Worm (Caenorhabditis elegans): ENCODE measurements around the gene spcs-3.

The spcs-3 gene

ce11 chrIII:8044717-8045116, at the start of gene spcs-3:
TSS of gene spcs-3 (plus strand) at chrIII:8045017.
- TF ChIP-seq ceh-82 (tag; optimal IDR thresholded peaks at IDR 0.05) (no peak), sem-4 (tag; optimal IDR thresholded peaks at IDR 0.05) (no peak), nhr-77 (tag; optimal IDR thresholded peaks at IDR 0.05) (no peak), ztf-11 (tag; optimal IDR thresholded peaks at IDR 0.05) (no peak), lsy-2 (tag; optimal IDR thresholded peaks at IDR 0.05) (no peak), ztf-4 (tag; optimal IDR thresholded peaks at IDR 0.05) (no peak), unc-55 (GFP tag; optimal IDR thresholded peaks at IDR 0.05) (no peak), sma-9 (GFP tag; optimal IDR thresholded peaks at IDR 0.05) (no peak), sma-9 (tag; optimal IDR thresholded peaks at IDR 0.05) (no peak), nhr-12 (tag; optimal IDR thresholded peaks at IDR 0.05) (no peak), nhr-129 (tag; optimal IDR thresholded peaks at IDR 0.05) (no peak), nhr-23 (tag; optimal IDR thresholded peaks at IDR 0.05) (no peak), zag-1 (tag; optimal IDR thresholded peaks at IDR 0.05) (no peak), Y55F3AM.14 (GFP tag; optimal IDR thresholded peaks at IDR 0.05) (no peak), elt-1 (tag; optimal IDR thresholded peaks at IDR 0.05) (no peak), mab-5 (tag; optimal IDR thresholded peaks at IDR 0.05) (no peak)

ce11 chrIII:7996353-7996752, 48.5 kb upstream of the spcs-3 start, which contains the start of gene npr-17:
TSS of gene npr-17 (minus strand) at chrIII:7996453.
- no peak for TF ChIP-seq skn-1 (tag; optimal IDR thresholded peaks at IDR 0.05)
- TF ChIP-seq unc-55 (GFP tag; optimal IDR thresholded peaks at IDR 0.05), result no peak
- no peak for TF ChIP-seq unc-62 (GFP tag; optimal IDR thresholded peaks at IDR 0.05)
- TF ChIP-seq ZK546.5 (tag; optimal IDR thresholded peaks at IDR 0.05), result no peak
- TF ChIP-seq elt-1 (tag; optimal IDR thresholded peaks at IDR 0.05), result no peak
- TF ChIP-seq sma-9 (GFP tag; optimal IDR thresholded peaks at IDR 0.05), result no peak
- TF ChIP-seq sma-9 (tag; optimal IDR thresholded peaks at IDR 0.05), result no peak
- TF ChIP-seq nhr-23 (tag; optimal IDR thresholded peaks at IDR 0.05), result no peak
- no peak for TF ChIP-seq nhr-12 (tag; optimal IDR thresholded peaks at IDR 0.05)
- no peak for TF ChIP-seq peb-1 (tag; optimal IDR thresholded peaks at IDR 0.05)
- TF ChIP-seq lin-13 (GFP tag; optimal IDR thresholded peaks at IDR 0.05), result no peak
- no peak for TF ChIP-seq mab-5 (tag; optimal IDR thresholded peaks at IDR 0.05)
- TF ChIP-seq sem-4 (tag; optimal IDR thresholded peaks at IDR 0.05), result no peak
- no peak for TF ChIP-seq lin-39 (tag; optimal IDR thresholded peaks at IDR 0.05)
- no peak for TF ChIP-seq alr-1 (tag; optimal IDR thresholded peaks at IDR 0.05)
- no peak for TF ChIP-seq nhr-21 (tag; optimal IDR thresholded peaks at IDR 0.05)
- no peak for TF ChIP-seq nhr-237 (tag; optimal IDR thresholded peaks at IDR 0.05)
- TF ChIP-seq ztf-1 (GFP tag; conservative IDR thresholded peaks at IDR 0.05), result no peak

- no peak for TF ChIP-seq ztf-11 (tag; optimal IDR thresholded peaks at IDR 0.05)
- no peak for TF ChIP-seq mbf-1 (tag; optimal IDR thresholded peaks at IDR 0.05)
- TF ChIP-seq unc-62 (GFP tag; optimal IDR thresholded peaks at IDR 0.05), result no peak
- TF ChIP-seq nhr-6 (tag; optimal IDR thresholded peaks at IDR 0.05), result no peak
- no peak for TF ChIP-seq sma-3 (GFP tag; optimal IDR thresholded peaks at IDR 0.05)
- TF ChIP-seq unc-55 (GFP tag; optimal IDR thresholded peaks at IDR 0.05), result no peak
- TF ChIP-seq gmeb-1 (tag; optimal IDR thresholded peaks at IDR 0.05), result no peak
- TF ChIP-seq skn-1 (tag; optimal IDR thresholded peaks at IDR 0.05), result no peak
- no peak for TF ChIP-seq ZK546.5 (tag; optimal IDR thresholded peaks at IDR 0.05)
- TF ChIP-seq blmp-1 (tag; optimal IDR thresholded peaks at IDR 0.05; ENCODE audit: insufficient read depth), result no peak
- TF ChIP-seq R02D3.7 (tag; optimal IDR thresholded peaks at IDR 0.05), result no peak
- no peak for TF ChIP-seq lsy-2 (tag; optimal IDR thresholded peaks at IDR 0.05)
- TF ChIP-seq lin-11 (tag; optimal IDR thresholded peaks at IDR 0.05), result no peak
- no peak for TF ChIP-seq elt-1 (tag; optimal IDR thresholded peaks at IDR 0.05)
- no peak for TF ChIP-seq ceh-82 (tag; optimal IDR thresholded peaks at IDR 0.05)
Measured at ce11 chrIII:7997447-7998046, 47.3 kb upstream of the spcs-3 start.

ce11 chrIII:8001557-8001956, 43.3 kb upstream of the spcs-3 start:
- no peak for TF ChIP-seq nhr-77 (tag; optimal IDR thresholded peaks at IDR 0.05)
- no peak for TF ChIP-seq blmp-1 (tag; optimal IDR thresholded peaks at IDR 0.05; ENCODE audit: insufficient read depth)
- no peak for TF ChIP-seq nhr-25 (tag; optimal IDR thresholded peaks at IDR 0.05)
- no peak for TF ChIP-seq ceh-82 (tag; optimal IDR thresholded peaks at IDR 0.05)

ce11 chrIII:8004091-8004490, 40.7 kb upstream of the spcs-3 start, which contains the start of gene C06G4.6:
TSS of gene C06G4.6 (plus strand) at chrIII:8004391.
- TF ChIP-seq nhr-11 (tag; optimal IDR thresholded peaks at IDR 0.05), result no peak
